Worm (Caenorhabditis elegans) whole organism, L3 larva: ENCODE data around the gene srab-10.

Source experiments
- nhr-28 ChIP-seq: fragments of 150-350 bp; optimal IDR thresholded peaks from 2 replicates; lab custom pipeline; 2014; ENCODE audit warnings: missing biosample characterization, missing genetic modification characterization
- nhr-43 ChIP-seq: sonication (generic microtip); optimal IDR thresholded peaks from 2 replicates; lab custom pipeline; 2016; ENCODE audit warnings: mild to moderate bottlenecking, missing genetic modification characterization, missing compliant biosample characterization; ENCODE audit not compliant: poor library complexity, severe bottlenecking

- no peak for TF ChIP-seq nhr-43 (tag; lab: Kevin White, UChicago)
- TF ChIP-seq nhr-28 (tag; lab: Kevin White, UChicago): no peak
Observed at ce11 chrV:3165438-3165837, 21.0 kb upstream of the srab-10 start, which contains the start of gene C36C5.14.
